Fruit fly (Drosophila melanogaster) whole organism, embryonic: ENCODE data around the gene COX7AL.

ENCODE experiments used
- CG10147 ChIP-seq: fragments of 200-800 bp; sonication (Bioruptor generic); optimal IDR thresholded peaks from 2 replicates; lab custom pipeline; 2019; ENCODE audit warnings: missing biosample characterization, mild to moderate bottlenecking, missing genetic modification characterization, moderate library complexity
- CG10654 ChIP-seq: fragments of 200-800 bp; sonication (Bioruptor generic); optimal IDR thresholded peaks from 2 replicates; lab custom pipeline; 2016; ENCODE audit warnings: missing biosample characterization, missing genetic modification characterization
- CG12104 ChIP-seq: fragments of 200-800 bp; sonication (Bioruptor generic); optimal IDR thresholded peaks from 3 replicates; lab custom pipeline; 2016; ENCODE audit warnings: missing biosample characterization, missing genetic modification characterization
- CG13424 ChIP-seq: fragments of 200-800 bp; sonication (Bioruptor generic); optimal IDR thresholded peaks from 2 replicates; lab custom pipeline; 2019; ENCODE audit warnings: missing biosample characterization, mild to moderate bottlenecking, missing genetic modification characterization, moderate library complexity
- CG14050 ChIP-seq: fragments of 200-800 bp; sonication (Bioruptor generic); IDR thresholded peaks from 3 replicates; pipeline ENCODE4 v1.3.6; 2022; ENCODE audit warnings: missing biosample characterization, missing genetic modification characterization
- CG14710 ChIP-seq: fragments of 200-800 bp; sonication (Bioruptor generic); optimal IDR thresholded peaks from 3 replicates; lab custom pipeline; 2019; ENCODE audit warnings: missing biosample characterization, mild to moderate bottlenecking, missing genetic modification characterization, moderate library complexity
- CG17361 ChIP-seq: fragments of 200-800 bp; sonication (Bioruptor generic); IDR thresholded peaks from 3 replicates; pipeline ENCODE4 v1.3.6; 2022; ENCODE audit warnings: missing biosample characterization, missing genetic modification characterization
- CG18599 ChIP-seq: fragments of 200-800 bp; sonication (Bioruptor generic); optimal IDR thresholded peaks from 3 replicates; lab custom pipeline; 2017; ENCODE audit warnings: missing biosample characterization, missing genetic modification characterization, mild to moderate bottlenecking, moderate library complexity, missing genetic modification reagents
- CG2129 ChIP-seq: fragments of 200-800 bp; sonication (Bioruptor generic); IDR thresholded peaks from 2 replicates; pipeline ENCODE4 v1.3.6; 2022; ENCODE audit warnings: missing biosample characterization, missing genetic modification characterization; ENCODE audit not compliant: partially characterized antibody
- CG30020 ChIP-seq: fragments of 200-800 bp; optimal IDR thresholded peaks from 2 replicates; lab custom pipeline; 2019; ENCODE audit warnings: missing biosample characterization, mild to moderate bottlenecking, missing genetic modification characterization, moderate library complexity
- CG34422 ChIP-seq: fragments of 200-800 bp; sonication (Bioruptor generic); IDR thresholded peaks from 3 replicates; pipeline ENCODE4 v1.3.6; 2022; ENCODE audit warnings: missing biosample characterization, missing genetic modification characterization
- CG3726 ChIP-seq: fragments of 200-800 bp; sonication (Bioruptor generic); IDR thresholded peaks from 3 replicates; pipeline ENCODE4, ENCODE4 v1.3.6; 2022; ENCODE audit warnings: missing biosample characterization, missing genetic modification characterization
- CG42726 ChIP-seq: fragments of 200-800 bp; sonication (Bioruptor generic); IDR thresholded peaks from 2 replicates; pipeline ENCODE4 v1.3.6; 2022; ENCODE audit warnings: missing biosample characterization, missing genetic modification characterization; ENCODE audit not compliant: partially characterized antibody
- CG4404 ChIP-seq: fragments of 200-800 bp; sonication (Bioruptor generic); IDR thresholded peaks from 2 replicates; pipeline ENCODE4 v1.3.6; 2022; ENCODE audit warnings: missing biosample characterization, missing genetic modification characterization
- CG4820 ChIP-seq: fragments of 200-800 bp; sonication (Bioruptor generic); optimal IDR thresholded peaks from 3 replicates; lab custom pipeline; 2016; ENCODE audit warnings: missing biosample characterization, missing genetic modification characterization
- CG6654 ChIP-seq: fragments of 200-800 bp; sonication (Bioruptor generic); optimal IDR thresholded peaks from 2 replicates; lab custom pipeline; 2017; ENCODE audit warnings: missing biosample characterization, mild to moderate bottlenecking, missing genetic modification characterization
- CG9727 ChIP-seq: fragments of 200-800 bp; sonication (Bioruptor generic); optimal IDR thresholded peaks from 3 replicates; lab custom pipeline; 2017; ENCODE audit warnings: missing biosample characterization, mild to moderate bottlenecking, missing genetic modification characterization
- Camta ChIP-seq: fragments of 200-800 bp; sonication (Bioruptor generic); optimal IDR thresholded peaks from 2 replicates; lab custom pipeline; 2016; ENCODE audit warnings: missing biosample characterization, missing genetic modification characterization
- CoRest ChIP-seq: fragments of 200-800 bp; sonication (Bioruptor generic); optimal IDR thresholded peaks from 3 replicates; lab custom pipeline; 2018; ENCODE audit warnings: missing biosample characterization, mild to moderate bottlenecking, missing genetic modification characterization, moderate library complexity
- Dfd ChIP-seq, 2 experiments: fragments of >200 bp; optimal IDR thresholded peaks; 2 replicates each; lab custom pipeline; 2017; ENCODE audit warnings: missing biosample characterization in 2 of 2, missing genetic modification characterization in 2 of 2
- Dll ChIP-seq: fragments of 200-800 bp; sonication (Bioruptor generic); IDR thresholded peaks from 4 replicates; pipeline ENCODE4 v1.3.6; 2022; ENCODE audit warnings: missing biosample characterization, missing genetic modification characterization; ENCODE audit not compliant: partially characterized antibody
- Dp ChIP-seq: fragments of 200-800 bp; sonication (Bioruptor generic); optimal IDR thresholded peaks from 2 replicates; lab custom pipeline; 2018; ENCODE audit warnings: missing biosample characterization, mild to moderate bottlenecking, missing genetic modification characterization, moderate library complexity
- Fer2 ChIP-seq: fragments of 200-800 bp; sonication (Bioruptor generic); optimal IDR thresholded peaks from 2 replicates; lab custom pipeline; 2018; ENCODE audit warnings: missing biosample characterization, mild to moderate bottlenecking, missing genetic modification characterization, moderate library complexity
- HLHmδ ChIP-seq: fragments of 200-800 bp; sonication (Bioruptor generic); optimal IDR thresholded peaks from 2 replicates; lab custom pipeline; 2018; ENCODE audit warnings: missing biosample characterization, mild to moderate bottlenecking, missing genetic modification characterization, moderate library complexity
- Hr3 ChIP-seq: fragments of 200-800 bp; sonication (Bioruptor generic); optimal IDR thresholded peaks from 3 replicates; lab custom pipeline; 2016; ENCODE audit warnings: missing biosample characterization, missing genetic modification characterization
- Med ChIP-seq: fragments of 200-800 bp; sonication (Bioruptor generic); peaks from one replicate; lab custom pipeline; 2016; ENCODE audit warnings: missing biosample characterization, missing genetic modification characterization, mild to moderate bottlenecking, inconsistent platforms, moderate library complexity
- Nf-YA ChIP-seq: fragments of 200-800 bp; sonication (Bioruptor generic); IDR thresholded peaks from 2 replicates; pipeline ENCODE4 v1.3.6; 2022; ENCODE audit warnings: missing biosample characterization, missing genetic modification characterization
- Oli ChIP-seq: fragments of 200-800 bp; sonication (Bioruptor generic); optimal IDR thresholded peaks from 2 replicates; lab custom pipeline; 2018; ENCODE audit warnings: missing biosample characterization, mild to moderate bottlenecking, missing genetic modification characterization, moderate library complexity
- Xrp1 ChIP-seq: fragments of 200-800 bp; sonication (Bioruptor generic); IDR thresholded peaks from 2 replicates; pipeline ENCODE4 v1.3.6; 2022; ENCODE audit warnings: missing biosample characterization, missing genetic modification characterization
- YL-1 ChIP-seq: fragments of 200-800 bp; sonication (Bioruptor generic); optimal IDR thresholded peaks from 3 replicates; lab custom pipeline; 2017; ENCODE audit warnings: missing biosample characterization, mild to moderate bottlenecking, missing genetic modification characterization
- amos ChIP-seq: fragments of 200-800 bp; sonication (Bioruptor generic); IDR thresholded peaks from 2 replicates; pipeline ENCODE4 v1.3.6; 2022; ENCODE audit warnings: missing biosample characterization, missing genetic modification characterization; ENCODE audit not compliant: partially characterized antibody
- bbx ChIP-seq: fragments of 200-800 bp; sonication (Bioruptor generic); IDR thresholded peaks from 2 replicates; pipeline ENCODE4 v1.3.6; 2022; ENCODE audit warnings: missing biosample characterization, missing genetic modification characterization; ENCODE audit not compliant: partially characterized antibody
- bcd ChIP-seq: fragments of 200-800 bp; sonication (Bioruptor generic); optimal IDR thresholded peaks from 2 replicates; lab custom pipeline; 2017; ENCODE audit warnings: missing biosample characterization, mild to moderate bottlenecking, missing genetic modification characterization
- chinmo ChIP-seq: fragments of 200-800 bp; sonication (Bioruptor generic); IDR thresholded peaks from 4 replicates; pipeline ENCODE4 v1.3.6; 2022; ENCODE audit warnings: missing biosample characterization, missing genetic modification characterization; ENCODE audit not compliant: partially characterized antibody
- cwo ChIP-seq: fragments of 200-800 bp; sonication (Bioruptor generic); optimal IDR thresholded peaks from 3 replicates; lab custom pipeline; 2017; ENCODE audit warnings: missing biosample characterization, missing genetic modification characterization, mild to moderate bottlenecking, moderate library complexity, missing genetic modification reagents
- hkb ChIP-seq, 2 experiments: fragments of 200-800 bp in 1 of 2; fragments of >200 bp in 1 of 2; sonication (Bioruptor generic) in 1 of 2; IDR thresholded peaks in 1 of 2; optimal IDR thresholded peaks in 1 of 2; 2 replicates each; pipeline versions ENCODE4 v1.3.6 to Lab custom; 2017 to 2022; ENCODE audit warnings: missing biosample characterization in 1 of 2, missing genetic modification characterization in 1 of 2
- ind ChIP-seq: fragments of 200-800 bp; sonication (Bioruptor generic); optimal IDR thresholded peaks from 3 replicates; lab custom pipeline; 2016; ENCODE audit warnings: missing biosample characterization, missing genetic modification characterization
- insv ChIP-seq, 2 experiments: fragments of 200-800 bp; sonication (Bioruptor generic); optimal IDR thresholded peaks; 3 replicates each; lab custom pipeline; 2016 to 2018; ENCODE audit warnings: missing biosample characterization in 2 of 2, missing genetic modification characterization in 2 of 2
- jigr1 ChIP-seq: fragments of 200-800 bp; sonication (Bioruptor generic); IDR thresholded peaks from 3 replicates; pipeline ENCODE4 v1.3.6; 2022; ENCODE audit warnings: missing biosample characterization, missing genetic modification characterization
- kah ChIP-seq: fragments of 200-800 bp; sonication (Bioruptor generic); optimal IDR thresholded peaks from 2 replicates; lab custom pipeline; 2018; ENCODE audit warnings: missing biosample characterization, mild to moderate bottlenecking, missing genetic modification characterization
- nerfin-1 ChIP-seq: fragments of 200-800 bp; sonication (Bioruptor generic); optimal IDR thresholded peaks from 3 replicates; lab custom pipeline; 2019; ENCODE audit warnings: missing biosample characterization, mild to moderate bottlenecking, missing genetic modification characterization, moderate library complexity
- oc ChIP-seq: fragments of 200-800 bp; sonication (Bioruptor generic); optimal IDR thresholded peaks from 2 replicates; lab custom pipeline; 2018; ENCODE audit warnings: missing biosample characterization, mild to moderate bottlenecking, missing genetic modification characterization, moderate library complexity
- pita ChIP-seq: fragments of 200-800 bp; sonication (Bioruptor generic); optimal IDR thresholded peaks from 2 replicates; lab custom pipeline; 2017; ENCODE audit warnings: missing biosample characterization, mild to moderate bottlenecking, missing genetic modification characterization
- rib ChIP-seq: fragments of 200-800 bp; sonication (Bioruptor generic); IDR thresholded peaks from 2 replicates; pipeline ENCODE4 v1.3.6; 2022; ENCODE audit warnings: missing biosample characterization, missing genetic modification characterization
- sens ChIP-seq: fragments of 200-800 bp; sonication (Bioruptor generic); peaks from one replicate; lab custom pipeline; 2016; ENCODE audit warnings: missing biosample characterization, missing genetic modification characterization
- z ChIP-seq: fragments of 200-800 bp; sonication (Bioruptor generic); IDR thresholded peaks from 3 replicates; pipeline ENCODE4 v1.3.6; 2022; ENCODE audit warnings: missing biosample characterization, missing genetic modification characterization

The COX7AL gene

DNA sequence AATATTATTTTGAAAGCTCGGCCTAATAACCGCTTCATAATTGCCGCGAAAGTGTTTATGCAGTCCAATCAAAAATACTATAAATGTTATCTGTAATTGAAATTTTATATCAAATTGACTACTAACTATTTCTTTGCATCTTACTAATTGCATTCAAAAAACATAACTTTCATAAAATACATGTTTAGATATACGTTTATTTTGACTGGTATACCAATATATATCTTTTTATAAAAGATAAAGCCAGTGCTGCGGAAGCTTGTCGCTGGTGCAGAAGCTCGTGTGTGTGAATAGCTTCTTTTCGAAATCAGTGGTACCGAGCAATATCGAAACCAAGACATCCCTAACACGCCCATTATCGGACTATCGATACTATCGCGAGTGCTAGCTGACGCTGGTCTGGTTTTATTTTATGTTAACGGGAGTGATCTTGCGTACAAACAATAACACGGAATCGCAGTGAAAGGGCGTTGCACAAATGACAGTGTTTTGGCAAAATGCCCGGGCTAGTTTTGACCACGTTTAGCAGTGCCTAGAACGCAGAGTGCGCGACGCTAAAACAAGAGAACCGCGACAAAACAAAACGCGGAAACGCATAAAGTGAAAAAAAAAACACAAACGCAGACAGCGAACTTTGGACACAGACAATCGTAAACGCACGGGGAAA lies 6.1 kb downstream of the COX7AL start, which contains the start of gene Atg13 (continued):
- TF ChIP-seq CG2129 (GFP tag; lab: Robert Waterston, UW) (peak; percentile 48), CG9727 (GFP tag; lab: Kevin White, UChicago) (peak; percentile 31), CG4404 (GFP tag; lab: Robert Waterston, UW) (no peak), z (GFP tag; lab: Robert Waterston, UW) (no peak), HLHmδ (GFP tag; lab: Kevin White, UChicago) (peak; percentile 45), kah (GFP tag; lab: Kevin White, UChicago) (peak; percentile 8), hkb (optimal IDR thresholded peaks at IDR 0.05; lab: Kevin White, UChicago) (peak; percentile 62), hkb (GFP tag; IDR thresholded peaks at IDR 0.05; lab: Robert Waterston, UW) (0 out of 2 replicates have a peak, but pooled peaks have one; percentile 11), Nf-YA (GFP tag; lab: Robert Waterston, UW) (no peak), CG10147 (GFP tag; lab: Kevin White, UChicago) (peak; percentile 3), Oli (tag; lab: Kevin White, UChicago) (no peak), CG17361 (peak; percentile 79), CG6654 (GFP tag; lab: Kevin White, UChicago) (no peak), Hr3 (peak; percentile 35), Dll (GFP tag; lab: Robert Waterston, UW) (peak; percentile 69), Dfd (GFP tag; optimal IDR thresholded peaks at IDR 0.05; lab: Kevin White, UChicago) (peak in 1 of 2 experiments; percentile 51), CG10654 (GFP tag; lab: Kevin White, UChicago) (no peak), Dp (peak; percentile 51), bbx (GFP tag; lab: Robert Waterston, UW) (peak; percentile 89)

DNA sequence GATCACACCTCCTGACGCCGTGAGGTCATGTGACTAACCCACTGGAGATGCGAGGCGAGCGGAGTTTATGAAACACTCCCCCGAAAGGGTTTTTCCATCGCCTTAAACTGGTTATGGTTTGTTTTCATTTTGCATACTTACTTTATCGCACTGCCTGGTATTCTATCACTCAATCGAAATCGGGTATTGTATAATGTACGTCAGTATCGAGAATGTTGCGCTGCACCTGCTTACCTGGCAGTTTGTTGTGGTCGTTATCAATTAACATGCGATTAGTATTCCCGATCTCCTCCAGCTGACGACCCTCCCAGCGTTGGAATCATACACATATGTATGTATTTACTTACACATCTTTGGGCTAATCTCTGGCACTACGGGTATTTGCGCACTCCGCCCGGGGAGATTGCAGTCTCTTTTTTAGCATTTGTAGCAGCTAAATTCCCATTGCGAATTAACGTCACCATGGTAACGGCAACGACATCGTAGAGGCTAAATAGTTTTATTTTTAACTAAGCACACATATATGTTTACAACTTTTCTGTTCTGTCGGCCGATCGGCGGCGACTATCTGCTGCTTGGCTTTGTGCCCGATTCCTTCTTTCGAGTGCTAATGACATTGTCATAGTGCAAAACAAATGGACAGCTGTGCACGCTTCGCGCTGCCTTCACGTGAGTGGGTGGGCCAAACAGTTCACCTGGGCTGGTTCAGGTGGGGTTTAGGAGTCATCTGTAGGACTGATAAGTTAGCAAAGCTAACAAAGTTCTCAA lies 9.7 kb downstream of the COX7AL start:
- TF ChIP-seq Med (GFP tag; lab: Kevin White, UChicago) (peak; percentile 77), CG4820 (GFP tag; lab: Kevin White, UChicago) (no peak), sens (GFP tag; lab: Kevin White, UChicago) (peak; percentile 41), jigr1 (GFP tag; lab: Robert Waterston, UW) (no peak), CG12104 (GFP tag; lab: Kevin White, UChicago) (no peak), CG18599 (GFP tag; lab: Kevin White, UChicago) (peak; percentile 45), bcd (GFP tag; lab: Kevin White, UChicago) (no peak), CG42726 (GFP tag; lab: Robert Waterston, UW) (no peak), oc (no peak), CG3726 (GFP tag; lab: Robert Waterston, UW) (no peak), ind (GFP tag; lab: Kevin White, UChicago) (no peak), YL-1 (peak; percentile 3), CG13424 (tag; lab: Kevin White, UChicago) (no peak), Camta (GFP tag; lab: Kevin White, UChicago) (no peak), rib (GFP tag; lab: Robert Waterston, UW) (no peak), pita (GFP tag; lab: Kevin White, UChicago) (no peak), insv (GFP tag; optimal IDR thresholded peaks at IDR 0.05; lab: Kevin White, UChicago) (no peak), CG30020 (no peak), Xrp1 (GFP tag; lab: Robert Waterston, UW) (no peak), Fer2 (tag; lab: Kevin White, UChicago) (no peak), chinmo (GFP tag; lab: Robert Waterston, UW) (0 out of 4 replicates have a peak, but pooled peaks have one; percentile 58), cwo (GFP tag; lab: Kevin White, UChicago) (peak; percentile 82), amos (0 out of 2 replicates have a peak, but pooled peaks have one; percentile 8), nerfin-1 (tag; lab: Kevin White, UChicago) (no peak), hkb (optimal IDR thresholded peaks at IDR 0.05; lab: Kevin White, UChicago) (no peak), hkb (GFP tag; IDR thresholded peaks at IDR 0.05; lab: Robert Waterston, UW) (no peak), CG14050 (GFP tag; lab: Robert Waterston, UW) (no peak), CG14710 (tag; lab: Kevin White, UChicago) (no peak), CoRest (tag; lab: Kevin White, UChicago) (no peak), CG34422 (GFP tag; lab: Robert Waterston, UW) (no peak)
